Worm (Caenorhabditis elegans) whole organism, L4 larva: Measurements from ENCODE around the gene F52G3.7.

Experiments used
- dpl-1 ChIP-seq: fragments of 150-350 bp; optimal IDR thresholded peaks from 2 replicates; lab custom pipeline; 2014; ENCODE audit warnings: missing biosample characterization, missing genetic modification reagents, missing genetic modification characterization
- fkh-10 ChIP-seq: fragments of 150-350 bp; optimal IDR thresholded peaks from 2 replicates; lab custom pipeline; 2014; ENCODE audit warnings: missing biosample characterization, missing genetic modification reagents, missing genetic modification characterization
- lin-15B ChIP-seq: fragments of 150-350 bp; sonication (generic microtip); optimal IDR thresholded peaks from 3 replicates; lab custom pipeline; 2014; ENCODE audit warnings: missing biosample characterization, missing genetic modification characterization
- zip-11 ChIP-seq: fragments of 200-800 bp; sonication (Bioruptor generic); IDR thresholded peaks from 2 replicates; pipeline ENCODE4 v1.3.6; 2022; ENCODE audit warnings: missing genetic modification characterization, missing compliant biosample characterization

ce11 chrX:16991437-16991836, 27.7 kb downstream of the F52G3.7 start:
- TF ChIP-seq dpl-1 (GFP tag; lab: Kevin White, UChicago), result no peak
- no peak for TF ChIP-seq fkh-10 (GFP tag; lab: Kevin White, UChicago)
- no peak for TF ChIP-seq zip-11
- TF ChIP-seq lin-15B, result no peak
